Worm (Caenorhabditis elegans): Measurements from ENCODE around the gene Y49F6B.12.

Gene Y49F6B.12

DNA sequence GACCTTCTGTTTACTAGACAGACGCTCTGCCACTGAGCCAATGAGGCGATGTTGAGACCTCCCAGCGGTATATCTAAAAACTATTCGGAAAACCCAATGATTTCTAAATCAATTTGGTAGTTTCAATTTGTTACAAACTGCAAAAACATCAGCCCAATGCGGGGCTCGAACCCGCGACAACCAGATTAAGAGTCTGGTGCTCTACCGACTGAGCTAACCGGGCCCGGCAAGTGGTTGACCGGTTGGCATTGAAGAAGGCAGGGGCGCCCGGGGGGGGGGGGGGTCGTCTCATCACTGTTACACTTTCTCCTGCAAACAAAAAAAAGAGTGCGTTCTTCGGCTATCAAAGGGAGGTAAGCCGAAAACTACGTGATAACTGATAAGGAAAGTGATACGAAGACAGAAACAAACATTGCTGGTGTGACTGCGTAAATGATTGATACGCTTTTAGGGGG is 32.9 kb downstream of the Y49F6B.12 start:
- TF ChIP-seq ceh-88 (GFP tag; IDR thresholded peaks at IDR 0.05) = no peak
- peak; percentile 38 for TF ChIP-seq snu-23 (GFP tag; optimal IDR thresholded peaks at IDR 0.05)
- no peak for TF ChIP-seq nhr-84 (tag; optimal IDR thresholded peaks at IDR 0.05)
- TF ChIP-seq pqm-1 (tag; optimal IDR thresholded peaks at IDR 0.05) = peak; percentile 43
- no peak for TF ChIP-seq pag-3 (tag; optimal IDR thresholded peaks at IDR 0.05; ENCODE audit: borderline replicate concordance, insufficient read depth)
- no peak for TF ChIP-seq skn-1 (tag; optimal IDR thresholded peaks at IDR 0.05)
- no peak for TF ChIP-seq swsn-7 (tag; optimal IDR thresholded peaks at IDR 0.05)
- TF ChIP-seq egl-27 (tag; optimal IDR thresholded peaks at IDR 0.05) = no peak
- TF ChIP-seq C34B4.2 (tag; optimal IDR thresholded peaks at IDR 0.05) = no peak
- peak; percentile 10 for TF ChIP-seq sup-37 (GFP tag; optimal IDR thresholded peaks at IDR 0.05)
- no peak for TF ChIP-seq lin-15B (tag; optimal IDR thresholded peaks at IDR 0.05)
- TF ChIP-seq nhr-76 (tag; optimal IDR thresholded peaks at IDR 0.05) = no peak
- TF ChIP-seq grh-1 (GFP tag; IDR thresholded peaks at IDR 0.05) = 0 out of 2 replicates have a peak, but pooled peaks have one; percentile 6
- no peak for TF ChIP-seq hlh-17 (GFP tag; optimal IDR thresholded peaks at IDR 0.05; ENCODE audit: borderline replicate concordance)
- TF ChIP-seq mep-1 (tag; optimal IDR thresholded peaks at IDR 0.05) = peak; percentile 16
- TF ChIP-seq zip-4 (GFP tag; optimal IDR thresholded peaks at IDR 0.05) = no peak
- TF ChIP-seq nhr-11 (tag; optimal IDR thresholded peaks at IDR 0.05) = no peak
- peak; percentile 4 for TF ChIP-seq xbp-1 (tag; optimal IDR thresholded peaks at IDR 0.05)
- TF ChIP-seq lin-13 (GFP tag; optimal IDR thresholded peaks at IDR 0.05) = no peak
- TF ChIP-seq tbx-2 (tag; optimal IDR thresholded peaks at IDR 0.05) = peak; percentile 22
- TF ChIP-seq nhr-28 (tag; optimal IDR thresholded peaks at IDR 0.05) = no peak
- no peak for TF ChIP-seq unc-86 (tag; optimal IDR thresholded peaks at IDR 0.05)
- TF ChIP-seq nhr-90 (tag; optimal IDR thresholded peaks at IDR 0.05; ENCODE audit: poor library complexity) = peak; percentile 75
- no peak for TF ChIP-seq fkh-10 (GFP tag; optimal IDR thresholded peaks at IDR 0.05)
- TF ChIP-seq nhr-19 (GFP tag; conservative IDR thresholded peaks at IDR 0.05) = peak; percentile 64
- no peak for TF ChIP-seq irx-1 (tag; optimal IDR thresholded peaks at IDR 0.05)
- peak in 1 of 3 experiments; percentile 3 for TF ChIP-seq ceh-82 (tag; optimal IDR thresholded peaks at IDR 0.05)
- TF ChIP-seq elt-2 (tag; optimal IDR thresholded peaks at IDR 0.05) = peak; percentile 97
- TF ChIP-seq pax-3 (tag; optimal IDR thresholded peaks at IDR 0.05) = no peak
- no peak for TF ChIP-seq dsc-1 (tag; optimal IDR thresholded peaks at IDR 0.05)
- peak; percentile 51 for TF ChIP-seq rnt-1 (tag; optimal IDR thresholded peaks at IDR 0.05)
- TF ChIP-seq nhr-85 (tag) = peak; percentile 57
- no peak for TF ChIP-seq mef-2 (tag; optimal IDR thresholded peaks at IDR 0.05)
- peak; percentile 39 for TF ChIP-seq nhr-20 (tag; optimal IDR thresholded peaks at IDR 0.05)
- TF ChIP-seq aly-2 (tag; optimal IDR thresholded peaks at IDR 0.05) = no peak
- TF ChIP-seq nhr-47 (tag; optimal IDR thresholded peaks at IDR 0.05) = peak; percentile 64
- TF ChIP-seq unc-62 (GFP tag; optimal IDR thresholded peaks at IDR 0.05) = no peak
- TF ChIP-seq ces-1 (GFP tag; optimal IDR thresholded peaks at IDR 0.05) = no peak
- peak; percentile 62 for TF ChIP-seq tlp-1 (tag; optimal IDR thresholded peaks at IDR 0.05)
- TF ChIP-seq snpc-4 (tag; optimal IDR thresholded peaks at IDR 0.05) = no peak
- TF ChIP-seq mdl-1 (tag; optimal IDR thresholded peaks at IDR 0.05) = no peak
- TF ChIP-seq ztf-4 (tag; optimal IDR thresholded peaks at IDR 0.05) = no peak
- no peak for TF ChIP-seq C04F5.9 (tag; optimal IDR thresholded peaks at IDR 0.05)
- TF ChIP-seq efl-3 (GFP tag; optimal IDR thresholded peaks at IDR 0.05) = no peak
- no peak for TF ChIP-seq nhr-237 (tag; optimal IDR thresholded peaks at IDR 0.05)
- no peak for TF ChIP-seq unc-98 (GFP tag; IDR thresholded peaks at IDR 0.05)
- no peak for TF ChIP-seq ceh-63 (GFP tag; optimal IDR thresholded peaks at IDR 0.05)
- no peak for TF ChIP-seq egl-13 (tag; optimal IDR thresholded peaks at IDR 0.05)
- no peak for TF ChIP-seq sptf-1 (tag; optimal IDR thresholded peaks at IDR 0.05)
- TF ChIP-seq dpl-1 (GFP tag; optimal IDR thresholded peaks at IDR 0.05) = peak in 1 of 3 experiments; percentile 3
- TF ChIP-seq Y116A8C.19 (tag; optimal IDR thresholded peaks at IDR 0.05; ENCODE audit: borderline replicate concordance) = no peak
- peak; percentile 66 for TF ChIP-seq blmp-1 (tag; optimal IDR thresholded peaks at IDR 0.05)
- peak in 1 of 2 experiments; percentile 20 for TF ChIP-seq efl-1 (optimal IDR thresholded peaks at IDR 0.05)
- no peak for TF ChIP-seq efl-1 (GFP tag; optimal IDR thresholded peaks at IDR 0.05 in 1 of 2)

Data from whole organism, L1 larva.